Worm (Caenorhabditis elegans) whole organism, L1 larva: ENCODE results near the gene K11E4.6.

Experiments
- C04F5.9 ChIP-seq: sonication (generic microtip); optimal IDR thresholded peaks from 2 replicates; lab custom pipeline; 2016; ENCODE audit warnings: missing genetic modification characterization, missing compliant biosample characterization
- C16A3.4 ChIP-seq: fragments of 150-350 bp; optimal IDR thresholded peaks from 2 replicates; lab custom pipeline; 2014; ENCODE audit warnings: missing biosample characterization, missing genetic modification characterization
- Y116A8C.19 ChIP-seq: sonication (generic microtip); optimal IDR thresholded peaks from 2 replicates; lab custom pipeline; 2016; ENCODE audit warnings: missing compliant biosample characterization, missing genetic modification characterization, borderline replicate concordance
- aha-1 ChIP-seq: fragments of 150-350 bp; optimal IDR thresholded peaks from 2 replicates; lab custom pipeline; 2014; ENCODE audit warnings: missing biosample characterization, missing genetic modification characterization
- blmp-1 ChIP-seq: fragments of 150-350 bp; optimal IDR thresholded peaks from 2 replicates; lab custom pipeline; 2014; ENCODE audit warnings: missing biosample characterization, missing genetic modification characterization
- ceh-63 ChIP-seq: fragments of 200-800 bp; sonication (Bioruptor generic); optimal IDR thresholded peaks from 2 replicates; lab custom pipeline; 2018; ENCODE audit warnings: mild to moderate bottlenecking, missing genetic modification characterization, missing compliant biosample characterization
- ceh-8 ChIP-seq: fragments of 200-800 bp; sonication (Bioruptor generic); optimal IDR thresholded peaks from 2 replicates; lab custom pipeline; 2018; ENCODE audit warnings: mild to moderate bottlenecking, missing genetic modification characterization, moderate library complexity, missing compliant biosample characterization
- ceh-82 ChIP-seq, 3 experiments: fragments of 150-350 bp in 1 of 3; sonication (generic microtip) in 2 of 3; optimal IDR thresholded peaks; 2 replicates each; lab custom pipeline; 2014 to 2017; ENCODE audit warnings: missing biosample characterization in 3 of 3, missing genetic modification characterization in 3 of 3
- dsc-1 ChIP-seq: sonication (generic microtip); optimal IDR thresholded peaks from 2 replicates; lab custom pipeline; 2016; ENCODE audit warnings: mild to moderate bottlenecking, missing genetic modification characterization, missing compliant biosample characterization
- efl-1 ChIP-seq, 4 experiments: fragments of 150-350 bp; optimal IDR thresholded peaks in 3 of 4; peaks in 1 of 4; 1 replicate in 1 of 4; 2 replicates in 3 of 4; lab custom pipeline; 2014; ENCODE audit warnings: missing biosample characterization in 2 of 4, missing genetic modification characterization in 2 of 4, missing genetic modification reagents in 2 of 4
- elt-2 ChIP-seq: sonication (generic microtip); optimal IDR thresholded peaks from 2 replicates; lab custom pipeline; 2016; ENCODE audit warnings: missing genetic modification characterization, mild to moderate bottlenecking, inconsistent platforms, missing compliant biosample characterization, missing genetic modification reagents
- elt-3 ChIP-seq, 6 experiments: fragments of 150-350 bp in 1 of 6; sonication (generic microtip); optimal IDR thresholded peaks; 2 replicates each; lab custom pipeline; 2017 to 2018; ENCODE audit warnings: missing biosample characterization in 6 of 6, missing genetic modification characterization in 6 of 6, inconsistent platforms in 1 of 6
- ets-5 ChIP-seq: fragments of 200-800 bp; sonication (Bioruptor generic); IDR thresholded peaks from 2 replicates; pipeline ENCODE4 v1.3.6; 2022; ENCODE audit warnings: missing genetic modification characterization, missing compliant biosample characterization
- fos-1 ChIP-seq: fragments of 150-350 bp; optimal IDR thresholded peaks from 2 replicates; lab custom pipeline; 2014; ENCODE audit warnings: missing biosample characterization, missing genetic modification characterization
- grh-1 ChIP-seq: fragments of 200-800 bp; sonication (Bioruptor generic); IDR thresholded peaks from 2 replicates; pipeline ENCODE4 v1.3.6; 2022; ENCODE audit warnings: missing genetic modification reagents, missing genetic modification characterization, missing compliant biosample characterization
- hlh-17 ChIP-seq: fragments of 200-800 bp; sonication (Bioruptor generic); optimal IDR thresholded peaks from 2 replicates; lab custom pipeline; 2018; ENCODE audit warnings: missing genetic modification characterization, mild to moderate bottlenecking, missing compliant biosample characterization, moderate library complexity, borderline replicate concordance
- hlh-4 ChIP-seq: sonication (generic microtip); optimal IDR thresholded peaks from 2 replicates; lab custom pipeline; 2016; ENCODE audit warnings: mild to moderate bottlenecking, missing genetic modification characterization, missing compliant biosample characterization
- jun-1 ChIP-seq: fragments of 150-350 bp; optimal IDR thresholded peaks from 2 replicates; lab custom pipeline; 2014; ENCODE audit warnings: missing biosample characterization, missing genetic modification reagents, missing genetic modification characterization
- lin-14 ChIP-seq: fragments of 200-800 bp; sonication (Bioruptor generic); optimal IDR thresholded peaks from 2 replicates; lab custom pipeline; 2018; ENCODE audit warnings: mild to moderate bottlenecking, missing genetic modification characterization, moderate library complexity, missing compliant biosample characterization
- lir-3 ChIP-seq: sonication (generic microtip); optimal IDR thresholded peaks from 2 replicates; lab custom pipeline; 2016; ENCODE audit warnings: mild to moderate bottlenecking, missing genetic modification characterization, moderate library complexity, missing compliant biosample characterization; ENCODE audit not compliant: poor library complexity
- lsy-2 ChIP-seq, 2 experiments: fragments of 150-350 bp; optimal IDR thresholded peaks; 2 replicates each; lab custom pipeline; 2014; ENCODE audit warnings: missing biosample characterization in 2 of 2, missing genetic modification characterization in 2 of 2
- mab-9 ChIP-seq: fragments of 200-800 bp; sonication (Bioruptor generic); IDR thresholded peaks from 2 replicates; pipeline ENCODE4 v1.3.6; 2022; ENCODE audit warnings: missing genetic modification reagents, missing genetic modification characterization, missing compliant biosample characterization
- mdl-1 ChIP-seq, 2 experiments: fragments of 150-350 bp; optimal IDR thresholded peaks; 2 replicates each; lab custom pipeline; 2014 to 2017; ENCODE audit warnings: missing biosample characterization in 2 of 2, missing genetic modification characterization in 2 of 2, inconsistent platforms in 1 of 2
- mep-1 ChIP-seq: fragments of 150-350 bp; optimal IDR thresholded peaks from 2 replicates; lab custom pipeline; 2014; ENCODE audit warnings: missing biosample characterization, missing genetic modification characterization
- nhr-11 ChIP-seq: fragments of 150-350 bp; optimal IDR thresholded peaks from 2 replicates; lab custom pipeline; 2014; ENCODE audit warnings: missing biosample characterization, missing genetic modification characterization
- nhr-12 ChIP-seq: sonication (generic microtip); optimal IDR thresholded peaks from 2 replicates; lab custom pipeline; 2017; ENCODE audit warnings: missing biosample characterization, missing genetic modification characterization
- nhr-19 ChIP-seq: fragments of 200-800 bp; sonication (Bioruptor generic); conservative IDR thresholded peaks from 2 replicates; pipeline ENCODE4 v1.3.6; 2022; ENCODE audit warnings: missing genetic modification characterization, missing compliant biosample characterization
- nhr-20 ChIP-seq: sonication (generic microtip); optimal IDR thresholded peaks from 2 replicates; lab custom pipeline; 2016; ENCODE audit warnings: mild to moderate bottlenecking, missing genetic modification characterization, missing compliant biosample characterization
- nhr-237 ChIP-seq: fragments of 150-350 bp; optimal IDR thresholded peaks from 2 replicates; lab custom pipeline; 2014; ENCODE audit warnings: missing biosample characterization, missing genetic modification characterization
- nhr-77 ChIP-seq: fragments of 150-350 bp; optimal IDR thresholded peaks from 2 replicates; lab custom pipeline; 2014; ENCODE audit warnings: missing biosample characterization, missing genetic modification characterization
- nhr-85 ChIP-seq: sonication (generic microtip); peaks from one replicate; lab custom pipeline; 2016; ENCODE audit warnings: missing genetic modification characterization, inconsistent platforms, missing compliant biosample characterization
- nhr-90 ChIP-seq: sonication (generic microtip); optimal IDR thresholded peaks from 2 replicates; lab custom pipeline; 2016; ENCODE audit warnings: mild to moderate bottlenecking, missing genetic modification characterization, missing compliant biosample characterization; ENCODE audit not compliant: poor library complexity
- pqm-1 ChIP-seq: sonication (generic microtip); optimal IDR thresholded peaks from 3 replicates; lab custom pipeline; 2017; ENCODE audit warnings: missing biosample characterization, missing genetic modification characterization
- skn-1 ChIP-seq: fragments of 150-350 bp; optimal IDR thresholded peaks from 2 replicates; lab custom pipeline; 2014; ENCODE audit warnings: missing biosample characterization, missing genetic modification characterization
- snu-23 ChIP-seq: sonication (generic microtip); optimal IDR thresholded peaks from 2 replicates; lab custom pipeline; 2016; ENCODE audit warnings: missing genetic modification characterization, missing compliant biosample characterization
- sox-4 ChIP-seq: sonication (generic microtip); optimal IDR thresholded peaks from 2 replicates; lab custom pipeline; 2016; ENCODE audit warnings: missing genetic modification characterization, missing compliant biosample characterization
- sup-37 ChIP-seq: fragments of 200-800 bp; sonication (Bioruptor generic); optimal IDR thresholded peaks from 2 replicates; lab custom pipeline; 2018; ENCODE audit warnings: mild to moderate bottlenecking, missing genetic modification characterization, missing compliant biosample characterization
- swsn-7 ChIP-seq: sonication (generic microtip); optimal IDR thresholded peaks from 2 replicates; lab custom pipeline; 2016; ENCODE audit warnings: missing genetic modification characterization, missing compliant biosample characterization
- tbx-2 ChIP-seq: sonication (generic microtip); optimal IDR thresholded peaks from 2 replicates; lab custom pipeline; 2016; ENCODE audit warnings: missing genetic modification characterization, missing compliant biosample characterization
- unc-30 ChIP-seq: sonication (generic microtip); optimal IDR thresholded peaks from 2 replicates; lab custom pipeline; 2017; ENCODE audit warnings: missing biosample characterization, missing genetic modification characterization
- unc-86 ChIP-seq: sonication (generic microtip); optimal IDR thresholded peaks from 2 replicates; lab custom pipeline; 2016; ENCODE audit warnings: missing genetic modification characterization, missing compliant biosample characterization
- zag-1 ChIP-seq: fragments of 150-350 bp; optimal IDR thresholded peaks from 2 replicates; lab custom pipeline; 2014; ENCODE audit warnings: missing biosample characterization, missing genetic modification characterization
- ztf-11 ChIP-seq, 2 experiments: sonication (generic microtip); optimal IDR thresholded peaks; 2 replicates each; lab custom pipeline; 2016 to 2017; ENCODE audit warnings: missing genetic modification characterization in 2 of 2, missing biosample characterization in 1 of 2, missing compliant biosample characterization in 1 of 2
- ztf-4 ChIP-seq: fragments of 150-350 bp; optimal IDR thresholded peaks from 2 replicates; lab custom pipeline; 2014; ENCODE audit warnings: missing biosample characterization, missing genetic modification characterization

The K11E4.6 gene

ce11 chrX:13717053-13717671 is 7.3 kb upstream of the K11E4.6 start, which contains the start of gene shc-3:
shc-3 (plus strand) TSS chrX:13717536.
- no peak for TF ChIP-seq hlh-17 (GFP tag; lab: Kevin White, UChicago)
- no peak for TF ChIP-seq nhr-237 (tag; lab: Kevin White, UChicago)
- TF ChIP-seq pqm-1 (tag; lab: Kevin White, UChicago), result no peak
- peak; percentile 58 for TF ChIP-seq elt-2 (tag; lab: Kevin White, UChicago)
- no peak for TF ChIP-seq dsc-1

ce11 chrX:13722821-13723220 is 1.6 kb upstream of the K11E4.6 start, which contains the start of gene poml-1:
poml-1 (minus strand) TSS chrX:13722921.
- TF ChIP-seq sox-4, result no peak
- no peak for TF ChIP-seq tbx-2 (tag; lab: Kevin White, UChicago)
- TF ChIP-seq nhr-237 (tag; lab: Kevin White, UChicago), result no peak
- no peak for TF ChIP-seq hlh-4 (tag; lab: Kevin White, UChicago)
- no peak for TF ChIP-seq ztf-4 (tag; lab: Kevin White, UChicago)
- no peak for TF ChIP-seq mep-1 (tag; lab: Kevin White, UChicago)
- TF ChIP-seq mab-9 (GFP tag; lab: Robert Waterston, UW), result no peak
- no peak for TF ChIP-seq ets-5 (GFP tag; lab: Robert Waterston, UW)
- TF ChIP-seq ceh-82 (tag; optimal IDR thresholded peaks at IDR 0.05; lab: Kevin White, UChicago), result no peak
- TF ChIP-seq lir-3 (tag; lab: Kevin White, UChicago), result no peak
- TF ChIP-seq nhr-12, result no peak
- no peak for TF ChIP-seq nhr-11 (tag; lab: Kevin White, UChicago)
- no peak for TF ChIP-seq unc-30 (tag; lab: Kevin White, UChicago)
- TF ChIP-seq zag-1 (tag; lab: Kevin White, UChicago), result no peak
- no peak for TF ChIP-seq lin-14 (GFP tag; lab: Kevin White, UChicago)
- no peak for TF ChIP-seq fos-1 (tag; lab: Kevin White, UChicago)
- TF ChIP-seq efl-1 (optimal IDR thresholded peaks at IDR 0.05; lab: Kevin White, UChicago), result no peak
- TF ChIP-seq efl-1 (GFP tag; optimal IDR thresholded peaks at IDR 0.05 in 1 of 2; lab: Kevin White, UChicago), result no peak
- no peak for TF ChIP-seq elt-2 (tag; lab: Kevin White, UChicago)

- TF ChIP-seq blmp-1 (tag; lab: Kevin White, UChicago), result peak; percentile 66
- peak in 1 of 6 experiments; percentile 19 for TF ChIP-seq elt-3 (tag; optimal IDR thresholded peaks at IDR 0.05; lab: Kevin White, UChicago)
- no peak for TF ChIP-seq zag-1 (tag; lab: Kevin White, UChicago)
- TF ChIP-seq ceh-8 (GFP tag; lab: Kevin White, UChicago), result no peak
Measured at ce11 chrX:13726285-13726684, 1.8 kb downstream of the K11E4.6 start.

ce11 chrX:13726874-13727343 is 2.4 kb downstream of the K11E4.6 start, which contains the start of gene pix-1:
pix-1 (plus strand) TSS chrX:13727293.
- no peak for TF ChIP-seq ceh-63 (GFP tag; lab: Kevin White, UChicago)
- TF ChIP-seq lin-14 (GFP tag; lab: Kevin White, UChicago), result peak; percentile 93
- peak; percentile 74 for TF ChIP-seq nhr-19 (GFP tag; lab: Robert Waterston, UW)
- TF ChIP-seq mep-1 (tag; lab: Kevin White, UChicago), result peak; percentile 81
- TF ChIP-seq aha-1, result no peak
- TF ChIP-seq C04F5.9 (tag; lab: Kevin White, UChicago), result no peak
- peak; percentile 52 for TF ChIP-seq C16A3.4 (tag; lab: Kevin White, UChicago)
- TF ChIP-seq nhr-90 (tag; lab: Kevin White, UChicago), result peak; percentile 47
- TF ChIP-seq lsy-2 (tag; optimal IDR thresholded peaks at IDR 0.05; lab: Kevin White, UChicago), result peak; percentile 59 to 69
- TF ChIP-seq jun-1 (tag; lab: Kevin White, UChicago), result peak; percentile 26
- TF ChIP-seq dsc-1, result peak; percentile 86
- peak; percentile 2 for TF ChIP-seq unc-86 (tag; lab: Kevin White, UChicago)
- TF ChIP-seq grh-1, result no peak
- peak; percentile 69 for TF ChIP-seq swsn-7 (tag; lab: Kevin White, UChicago)
- TF ChIP-seq elt-2 (tag; lab: Kevin White, UChicago), result peak; percentile 8
- TF ChIP-seq nhr-20 (tag; lab: Kevin White, UChicago), result peak; percentile 69
- TF ChIP-seq mdl-1 (tag; optimal IDR thresholded peaks at IDR 0.05; lab: Kevin White, UChicago), result peak in 1 of 2 experiments; percentile 55
- TF ChIP-seq nhr-85 (tag; lab: Kevin White, UChicago), result peak; percentile 12
- TF ChIP-seq sup-37, result no peak
- TF ChIP-seq nhr-77, result peak; percentile 27
- peak; percentile 38 for TF ChIP-seq skn-1
- no peak for TF ChIP-seq Y116A8C.19
- TF ChIP-seq tbx-2 (tag; lab: Kevin White, UChicago), result peak; percentile 64
- no peak for TF ChIP-seq ztf-11 (tag; optimal IDR thresholded peaks at IDR 0.05; lab: Kevin White, UChicago)
- peak; percentile 81 for TF ChIP-seq snu-23 (GFP tag; lab: Kevin White, UChicago)
- peak in 1 of 6 experiments; percentile 36 for TF ChIP-seq elt-3 (tag; optimal IDR thresholded peaks at IDR 0.05; lab: Kevin White, UChicago)
